Worm (Caenorhabditis elegans): ENCODE data around the gene sti-1.

The sti-1 gene

ce11 chrV:810281-810862 lies 37.1 kb downstream of the sti-1 start, which contains the start of gene R13D11.4:
Gene R13D11.4, plus strand, starts transcription at chrV:810812.
- TF ChIP-seq ceh-63 (GFP tag; optimal IDR thresholded peaks at IDR 0.05) = no peak
- TF ChIP-seq egl-13 (tag; optimal IDR thresholded peaks at IDR 0.05) = no peak
- no peak for TF ChIP-seq Y116A8C.19 (tag; optimal IDR thresholded peaks at IDR 0.05; ENCODE audit: borderline replicate concordance)
- no peak for TF ChIP-seq C04F5.9 (tag; optimal IDR thresholded peaks at IDR 0.05)
- TF ChIP-seq nhr-90 (tag; optimal IDR thresholded peaks at IDR 0.05; ENCODE audit: poor library complexity) = no peak
- no peak for TF ChIP-seq lir-3 (tag; optimal IDR thresholded peaks at IDR 0.05; ENCODE audit: poor library complexity)
- TF ChIP-seq C34B4.2 (tag; optimal IDR thresholded peaks at IDR 0.05) = no peak
- peak; percentile 32 for TF ChIP-seq nhr-20 (tag; optimal IDR thresholded peaks at IDR 0.05)
- no peak for TF ChIP-seq ets-5 (GFP tag; IDR thresholded peaks at IDR 0.05)
- TF ChIP-seq unc-30 (tag; optimal IDR thresholded peaks at IDR 0.05) = no peak
- no peak for TF ChIP-seq fkh-8 (tag; optimal IDR thresholded peaks at IDR 0.05)
- no peak for TF ChIP-seq nhr-76 (tag; optimal IDR thresholded peaks at IDR 0.05)
- no peak for TF ChIP-seq efl-3 (GFP tag; optimal IDR thresholded peaks at IDR 0.05)
- no peak for TF ChIP-seq lin-14 (GFP tag; optimal IDR thresholded peaks at IDR 0.05)
- no peak for TF ChIP-seq mef-2 (tag; optimal IDR thresholded peaks at IDR 0.05)
- TF ChIP-seq ceh-8 (GFP tag; optimal IDR thresholded peaks at IDR 0.05) = no peak
- TF ChIP-seq mep-1 (tag; optimal IDR thresholded peaks at IDR 0.05) = no peak
- no peak for TF ChIP-seq ztf-4 (tag; optimal IDR thresholded peaks at IDR 0.05)
- TF ChIP-seq lin-13 (GFP tag; optimal IDR thresholded peaks at IDR 0.05) = no peak
- TF ChIP-seq hlh-4 (tag; optimal IDR thresholded peaks at IDR 0.05) = no peak
- no peak for TF ChIP-seq fos-1 (tag; optimal IDR thresholded peaks at IDR 0.05)
- peak in 1 of 2 experiments; percentile 2 for TF ChIP-seq efl-1 (optimal IDR thresholded peaks at IDR 0.05)
- peak in 1 of 2 experiments; percentile 84 for TF ChIP-seq efl-1 (GFP tag; optimal IDR thresholded peaks at IDR 0.05 in 1 of 2)
- peak; percentile 46 for TF ChIP-seq dsc-1 (tag; optimal IDR thresholded peaks at IDR 0.05)
- no peak for TF ChIP-seq sox-4 (tag; optimal IDR thresholded peaks at IDR 0.05)
- TF ChIP-seq unc-98 (GFP tag; IDR thresholded peaks at IDR 0.05) = no peak
- TF ChIP-seq mab-9 (GFP tag; IDR thresholded peaks at IDR 0.05) = no peak
- peak; percentile 28 for TF ChIP-seq snu-23 (GFP tag; optimal IDR thresholded peaks at IDR 0.05)
- no peak for TF ChIP-seq nhr-71 (tag; optimal IDR thresholded peaks at IDR 0.05)
- no peak for TF ChIP-seq fkh-4 (tag; optimal IDR thresholded peaks at IDR 0.05; ENCODE audit: borderline replicate concordance)
- TF ChIP-seq zip-4 (GFP tag; optimal IDR thresholded peaks at IDR 0.05) = no peak
- TF ChIP-seq lin-35 (GFP tag; optimal IDR thresholded peaks at IDR 0.05) = no peak
- TF ChIP-seq sptf-1 (tag; optimal IDR thresholded peaks at IDR 0.05) = no peak
- no peak for TF ChIP-seq lin-39 (tag; optimal IDR thresholded peaks at IDR 0.05)
- TF ChIP-seq skn-1 (tag; optimal IDR thresholded peaks at IDR 0.05) = peak; percentile 8
- TF ChIP-seq xbp-1 (tag; optimal IDR thresholded peaks at IDR 0.05) = no peak
- TF ChIP-seq pqm-1 (tag; optimal IDR thresholded peaks at IDR 0.05) = no peak
- no peak for TF ChIP-seq nhr-47 (tag; optimal IDR thresholded peaks at IDR 0.05)
- no peak for TF ChIP-seq mdl-1 (tag; optimal IDR thresholded peaks at IDR 0.05)
- TF ChIP-seq ces-1 (GFP tag; optimal IDR thresholded peaks at IDR 0.05) = peak; percentile 12
- no peak for TF ChIP-seq ztf-11 (tag; optimal IDR thresholded peaks at IDR 0.05)
- TF ChIP-seq swsn-7 (tag; optimal IDR thresholded peaks at IDR 0.05) = peak; percentile 16
- no peak for TF ChIP-seq aha-1 (tag; optimal IDR thresholded peaks at IDR 0.05)
- no peak for TF ChIP-seq F16B12.6 (tag; optimal IDR thresholded peaks at IDR 0.05)
- no peak for TF ChIP-seq isw-1 (GFP tag; IDR thresholded peaks at IDR 0.05)
- TF ChIP-seq ama-1 (optimal IDR thresholded peaks at IDR 0.05) = no peak
- TF ChIP-seq nhr-19 (GFP tag; conservative IDR thresholded peaks at IDR 0.05) = no peak
- TF ChIP-seq elt-3 (tag; optimal IDR thresholded peaks at IDR 0.05) = no peak
- no peak for TF ChIP-seq lsy-2 (tag; optimal IDR thresholded peaks at IDR 0.05)
- TF ChIP-seq ceh-82 (tag; optimal IDR thresholded peaks at IDR 0.05) = peak in 1 of 3 experiments; percentile 39
- peak; percentile 39 for TF ChIP-seq fkh-10 (GFP tag; optimal IDR thresholded peaks at IDR 0.05)
- no peak for TF ChIP-seq unc-62 (GFP tag; optimal IDR thresholded peaks at IDR 0.05)
- no peak for TF ChIP-seq zag-1 (tag; optimal IDR thresholded peaks at IDR 0.05)
- TF ChIP-seq nhr-84 (tag; optimal IDR thresholded peaks at IDR 0.05) = no peak
